Worm (Caenorhabditis elegans) whole organism, mixed stage, embryonic: ENCODE data around the gene F33C8.4.

Experiments
- ceh-83 ChIP-seq: fragments of 200-800 bp; sonication (Bioruptor generic); optimal IDR thresholded peaks from 2 replicates; lab custom pipeline; 2018; ENCODE audit warnings: mild to moderate bottlenecking, missing genetic modification characterization, missing compliant biosample characterization
- nhr-12 ChIP-seq: fragments of 150-350 bp; optimal IDR thresholded peaks from 2 replicates; lab custom pipeline; 2014; ENCODE audit warnings: missing biosample characterization, missing genetic modification characterization
- unc-120 ChIP-seq: sonication (generic microtip); optimal IDR thresholded peaks from 2 replicates; lab custom pipeline; 2017; ENCODE audit warnings: missing genetic modification characterization, missing compliant biosample characterization; ENCODE audit not compliant: poor library complexity, severe bottlenecking
- unc-39 ChIP-seq: fragments of 150-350 bp; optimal IDR thresholded peaks from 2 replicates; lab custom pipeline; 2014; ENCODE audit warnings: missing biosample characterization, missing genetic modification characterization
- unc-62 ChIP-seq: fragments of 150-350 bp; optimal IDR thresholded peaks from 2 replicates; lab custom pipeline; 2014; ENCODE audit warnings: missing biosample characterization, missing genetic modification reagents, missing genetic modification characterization

- no peak for TF ChIP-seq unc-120 (tag; lab: Kevin White, UChicago)
- no peak for TF ChIP-seq ceh-83 (GFP tag; lab: Kevin White, UChicago)
- TF ChIP-seq nhr-12 = no peak
- TF ChIP-seq unc-62 (GFP tag; lab: Kevin White, UChicago) = no peak
- TF ChIP-seq unc-39 (tag; lab: Kevin White, UChicago) = no peak
Observed at ce11 chrX:14711168-14711629, 20.9 kb upstream of the F33C8.4 start, which contains the start of gene atrn-1.
